Fruit fly (Drosophila melanogaster): Measurements from ENCODE around the gene Tmem214.

The Tmem214 gene

dm6 chr2L:10987370-10987853 lies 17.3 kb upstream of the Tmem214 start, which contains the start of the genes piwi and CG12253:
Gene piwi, minus strand, starts transcription at chr2L:10987420.
Gene CG12253, plus strand, starts transcription at chr2L:10987806.
- no peak for TF ChIP-seq Sin3A (optimal IDR thresholded peaks at IDR 0.05)
- TF ChIP-seq ttk (optimal IDR thresholded peaks at IDR 0.05) = no peak
- TF ChIP-seq h (optimal IDR thresholded peaks at IDR 0.05) = no peak
- TF ChIP-seq psq (optimal IDR thresholded peaks at IDR 0.05) = no peak
- TF ChIP-seq insv (optimal IDR thresholded peaks at IDR 0.05) = no peak
- no peak for TF ChIP-seq Myc (optimal IDR thresholded peaks at IDR 0.05)

- TF ChIP-seq insv (optimal IDR thresholded peaks at IDR 0.05) (no peak), Myc (optimal IDR thresholded peaks at IDR 0.05) (no peak), h (optimal IDR thresholded peaks at IDR 0.05) (no peak), ttk (optimal IDR thresholded peaks at IDR 0.05) (no peak), psq (optimal IDR thresholded peaks at IDR 0.05) (no peak), Sin3A (optimal IDR thresholded peaks at IDR 0.05) (no peak)
Observed at dm6 chr2L:10986138-10986537, 16.1 kb upstream of the Tmem214 start.

- TF ChIP-seq ttk (optimal IDR thresholded peaks at IDR 0.05) (no peak), insv (optimal IDR thresholded peaks at IDR 0.05) (no peak), h (optimal IDR thresholded peaks at IDR 0.05) (no peak), Sin3A (optimal IDR thresholded peaks at IDR 0.05) (no peak), Myc (optimal IDR thresholded peaks at IDR 0.05) (no peak), psq (optimal IDR thresholded peaks at IDR 0.05) (no peak)
Observed at dm6 chr2L:10976864-10977586, 7.0 kb upstream of the Tmem214 start.

- TF ChIP-seq Myc (optimal IDR thresholded peaks at IDR 0.05) (no peak), insv (optimal IDR thresholded peaks at IDR 0.05) (no peak), Sin3A (optimal IDR thresholded peaks at IDR 0.05) (no peak), ttk (optimal IDR thresholded peaks at IDR 0.05) (no peak), h (optimal IDR thresholded peaks at IDR 0.05) (no peak), psq (optimal IDR thresholded peaks at IDR 0.05) (no peak)
Observed at dm6 chr2L:10976046-10976863, 6.2 kb upstream of the Tmem214 start, which contains the start of the genes ATPsynG and SCAR. Gene ATPsynG, minus strand, starts transcription at chr2L:10976399. Gene SCAR, plus strand, starts transcription at chr2L:10976772.

dm6 chr2L:10975193-10975592 lies 5.1 kb upstream of the Tmem214 start, which contains the start of gene abo:
Gene abo, minus strand, starts transcription at chr2L:10975293.
- TF ChIP-seq Sin3A (optimal IDR thresholded peaks at IDR 0.05) (no peak), Myc (optimal IDR thresholded peaks at IDR 0.05) (no peak), psq (optimal IDR thresholded peaks at IDR 0.05) (no peak), ttk (optimal IDR thresholded peaks at IDR 0.05) (no peak), insv (optimal IDR thresholded peaks at IDR 0.05) (no peak), h (optimal IDR thresholded peaks at IDR 0.05) (no peak)

- no peak for TF ChIP-seq h (optimal IDR thresholded peaks at IDR 0.05)
- TF ChIP-seq Myc (optimal IDR thresholded peaks at IDR 0.05) = no peak
- TF ChIP-seq insv (optimal IDR thresholded peaks at IDR 0.05) = no peak
- no peak for TF ChIP-seq Sin3A (optimal IDR thresholded peaks at IDR 0.05)
- no peak for TF ChIP-seq psq (optimal IDR thresholded peaks at IDR 0.05)
- TF ChIP-seq ttk (optimal IDR thresholded peaks at IDR 0.05) = no peak
Observed at dm6 chr2L:10974638-10975037, 4.6 kb upstream of the Tmem214 start.

- no peak for TF ChIP-seq h (optimal IDR thresholded peaks at IDR 0.05)
Observed at dm6 chr2L:10972224-10972623, 2.1 kb upstream of the Tmem214 start, which contains the start of gene CG16743. Gene CG16743, plus strand, starts transcription at chr2L:10972280.

- TF ChIP-seq ttk (optimal IDR thresholded peaks at IDR 0.05) = no peak
- no peak for TF ChIP-seq Sin3A (optimal IDR thresholded peaks at IDR 0.05)
- no peak for TF ChIP-seq h (optimal IDR thresholded peaks at IDR 0.05)
Observed at dm6 chr2L:10968009-10968383, 2.1 kb downstream of the Tmem214 start.

- no peak for TF ChIP-seq psq (optimal IDR thresholded peaks at IDR 0.05)
- no peak for TF ChIP-seq Myc (optimal IDR thresholded peaks at IDR 0.05)
- no peak for TF ChIP-seq Sin3A (optimal IDR thresholded peaks at IDR 0.05)
- TF ChIP-seq insv (optimal IDR thresholded peaks at IDR 0.05) = no peak
- no peak for TF ChIP-seq ttk (optimal IDR thresholded peaks at IDR 0.05)
Observed at dm6 chr2L:10967257-10968008, 2.6 kb downstream of the Tmem214 start.

- TF ChIP-seq psq (optimal IDR thresholded peaks at IDR 0.05) (no peak), Sin3A (optimal IDR thresholded peaks at IDR 0.05) (no peak), ttk (optimal IDR thresholded peaks at IDR 0.05) (no peak), h (optimal IDR thresholded peaks at IDR 0.05) (no peak), Myc (optimal IDR thresholded peaks at IDR 0.05) (no peak), insv (optimal IDR thresholded peaks at IDR 0.05) (no peak)
Observed at dm6 chr2L:10965962-10966361, 4.1 kb downstream of the Tmem214 start.

- TF ChIP-seq insv (optimal IDR thresholded peaks at IDR 0.05) = no peak
- no peak for TF ChIP-seq psq (optimal IDR thresholded peaks at IDR 0.05)
- no peak for TF ChIP-seq h (optimal IDR thresholded peaks at IDR 0.05)
- no peak for TF ChIP-seq Myc (optimal IDR thresholded peaks at IDR 0.05)
- no peak for TF ChIP-seq ttk (optimal IDR thresholded peaks at IDR 0.05)
- no peak for TF ChIP-seq Sin3A (optimal IDR thresholded peaks at IDR 0.05)
Observed at dm6 chr2L:10964493-10964892, 5.6 kb downstream of the Tmem214 start.

dm6 chr2L:10963979-10964378 lies 6.1 kb downstream of the Tmem214 start, which contains the start of gene dpr2:
Gene dpr2, minus strand, starts transcription at chr2L:10964153.
- TF ChIP-seq psq (optimal IDR thresholded peaks at IDR 0.05) (no peak), Myc (optimal IDR thresholded peaks at IDR 0.05) (no peak), h (optimal IDR thresholded peaks at IDR 0.05) (no peak), insv (optimal IDR thresholded peaks at IDR 0.05) (no peak)
